Worm (Caenorhabditis elegans) whole organism, L2 larva: ENCODE measurements around the gene nspd-9.

Experiments used
- C34F6.9 ChIP-seq: fragments of 150-350 bp; optimal IDR thresholded peaks from 2 replicates; lab custom pipeline; 2014; ENCODE audit warnings: missing biosample characterization, missing genetic modification characterization
- F13H6.1 ChIP-seq: sonication (generic microtip); optimal IDR thresholded peaks from 2 replicates; lab custom pipeline; 2016; ENCODE audit warnings: missing genetic modification characterization, missing compliant biosample characterization
- R02D3.7 ChIP-seq: fragments of 150-350 bp; optimal IDR thresholded peaks from 2 replicates; lab custom pipeline; 2014; ENCODE audit warnings: missing biosample characterization, missing genetic modification characterization
- Y55F3AM.14 ChIP-seq: fragments of 200-800 bp; sonication (Bioruptor generic); optimal IDR thresholded peaks from 2 replicates; lab custom pipeline; 2018; ENCODE audit warnings: mild to moderate bottlenecking, missing genetic modification characterization, missing compliant biosample characterization
- ZK546.5 ChIP-seq: sonication (generic microtip); optimal IDR thresholded peaks from 2 replicates; lab custom pipeline; 2017; ENCODE audit warnings: missing biosample characterization, missing genetic modification characterization
- alr-1 ChIP-seq: fragments of 150-350 bp; optimal IDR thresholded peaks from 2 replicates; lab custom pipeline; 2014; ENCODE audit warnings: missing biosample characterization, missing genetic modification characterization
- aly-2 ChIP-seq: fragments of 150-350 bp; optimal IDR thresholded peaks from 2 replicates; lab custom pipeline; 2014; ENCODE audit warnings: missing biosample characterization, missing genetic modification characterization
- ceh-16 ChIP-seq: fragments of 150-350 bp; optimal IDR thresholded peaks from 2 replicates; lab custom pipeline; 2014; ENCODE audit warnings: missing biosample characterization, missing genetic modification characterization
- ceh-82 ChIP-seq: fragments of 150-350 bp; optimal IDR thresholded peaks from 2 replicates; lab custom pipeline; 2014; ENCODE audit warnings: missing biosample characterization, missing genetic modification characterization
- crh-2 ChIP-seq: sonication (generic microtip); optimal IDR thresholded peaks from 2 replicates; lab custom pipeline; 2017; ENCODE audit warnings: missing biosample characterization, missing genetic modification characterization
- dmd-4 ChIP-seq: sonication (generic microtip); optimal IDR thresholded peaks from 2 replicates; lab custom pipeline; 2017; ENCODE audit warnings: missing biosample characterization, missing genetic modification characterization
- egl-27 ChIP-seq: sonication (generic microtip); optimal IDR thresholded peaks from 3 replicates; lab custom pipeline; 2017; ENCODE audit warnings: missing biosample characterization, missing genetic modification reagents, missing genetic modification characterization
- elt-3 ChIP-seq: sonication (generic microtip); optimal IDR thresholded peaks from 2 replicates; lab custom pipeline; 2017; ENCODE audit warnings: missing biosample characterization, missing genetic modification characterization
- fos-1 ChIP-seq: fragments of 150-350 bp; optimal IDR thresholded peaks from 2 replicates; lab custom pipeline; 2014; ENCODE audit warnings: missing biosample characterization, missing genetic modification characterization
- gmeb-1 ChIP-seq: fragments of 150-350 bp; optimal IDR thresholded peaks from 2 replicates; lab custom pipeline; 2014; ENCODE audit warnings: missing biosample characterization, missing genetic modification characterization
- lin-11 ChIP-seq: fragments of 150-350 bp; sonication (generic microtip); optimal IDR thresholded peaks from 2 replicates; lab custom pipeline; 2014; ENCODE audit warnings: missing biosample characterization, missing genetic modification characterization, inconsistent platforms, mixed read lengths
- lin-39 ChIP-seq: fragments of 150-350 bp; optimal IDR thresholded peaks from 2 replicates; lab custom pipeline; 2014; ENCODE audit warnings: missing biosample characterization, missing genetic modification reagents, missing genetic modification characterization
- lsy-2 ChIP-seq, 2 experiments: fragments of 150-350 bp in 1 of 2; sonication (generic microtip) in 1 of 2; optimal IDR thresholded peaks; 2 replicates each; lab custom pipeline; 2014 to 2017; ENCODE audit warnings: missing biosample characterization in 2 of 2, missing genetic modification characterization in 2 of 2
- mab-5 ChIP-seq: fragments of 150-350 bp; optimal IDR thresholded peaks from 2 replicates; lab custom pipeline; 2014; ENCODE audit warnings: missing biosample characterization, missing genetic modification characterization
- mbf-1 ChIP-seq: sonication (generic microtip); optimal IDR thresholded peaks from 2 replicates; lab custom pipeline; 2017; ENCODE audit warnings: missing biosample characterization, missing genetic modification characterization
- mdl-1 ChIP-seq, 2 experiments: fragments of 150-350 bp in 1 of 2; sonication (generic microtip) in 1 of 2; optimal IDR thresholded peaks; 2 replicates each; lab custom pipeline; 2017; ENCODE audit warnings: missing biosample characterization in 2 of 2, missing genetic modification characterization in 2 of 2
- nhr-10 ChIP-seq: sonication (generic microtip); optimal IDR thresholded peaks from 2 replicates; lab custom pipeline; 2017; ENCODE audit warnings: missing biosample characterization, missing genetic modification characterization
- nhr-11 ChIP-seq: fragments of 150-350 bp; optimal IDR thresholded peaks from 2 replicates; lab custom pipeline; 2014; ENCODE audit warnings: missing biosample characterization, missing genetic modification characterization
- nhr-12 ChIP-seq: fragments of 150-350 bp; optimal IDR thresholded peaks from 2 replicates; lab custom pipeline; 2014; ENCODE audit warnings: missing biosample characterization, missing genetic modification characterization
- nhr-129 ChIP-seq: fragments of 150-350 bp; optimal IDR thresholded peaks from 2 replicates; lab custom pipeline; 2014; ENCODE audit warnings: missing biosample characterization, missing genetic modification characterization
- nhr-21 ChIP-seq: fragments of 150-350 bp; optimal IDR thresholded peaks from 2 replicates; lab custom pipeline; 2014; ENCODE audit warnings: missing biosample characterization, missing genetic modification characterization
- nhr-23 ChIP-seq: fragments of 150-350 bp; optimal IDR thresholded peaks from 2 replicates; lab custom pipeline; 2014; ENCODE audit warnings: missing biosample characterization, missing genetic modification reagents, missing genetic modification characterization
- nhr-237 ChIP-seq: fragments of 150-350 bp; optimal IDR thresholded peaks from 2 replicates; lab custom pipeline; 2014; ENCODE audit warnings: missing biosample characterization, missing genetic modification characterization
- nhr-25 ChIP-seq: fragments of 150-350 bp; sonication (generic microtip); optimal IDR thresholded peaks from 3 replicates; lab custom pipeline; 2014; ENCODE audit warnings: missing biosample characterization, missing genetic modification characterization
- nhr-6 ChIP-seq: fragments of 150-350 bp; optimal IDR thresholded peaks from 2 replicates; lab custom pipeline; 2014; ENCODE audit warnings: missing biosample characterization, missing genetic modification characterization
- nhr-77 ChIP-seq: fragments of 150-350 bp; optimal IDR thresholded peaks from 2 replicates; lab custom pipeline; 2014; ENCODE audit warnings: missing biosample characterization, missing genetic modification characterization
- peb-1 ChIP-seq: fragments of 150-350 bp; optimal IDR thresholded peaks from 2 replicates; lab custom pipeline; 2014; ENCODE audit warnings: missing biosample characterization, missing genetic modification characterization
- sem-4 ChIP-seq: fragments of 150-350 bp; optimal IDR thresholded peaks from 2 replicates; lab custom pipeline; 2014; ENCODE audit warnings: missing biosample characterization, missing genetic modification reagents, missing genetic modification characterization
- skn-1 ChIP-seq: sonication (generic microtip); optimal IDR thresholded peaks from 2 replicates; lab custom pipeline; 2017; ENCODE audit warnings: missing biosample characterization, missing genetic modification characterization
- sma-3 ChIP-seq: sonication (generic microtip); optimal IDR thresholded peaks from 2 replicates; lab custom pipeline; 2016; ENCODE audit warnings: missing genetic modification reagents, missing genetic modification characterization, missing compliant biosample characterization
- snpc-4 ChIP-seq: fragments of 150-350 bp; optimal IDR thresholded peaks from 2 replicates; lab custom pipeline; 2014; ENCODE audit warnings: missing biosample characterization, missing genetic modification characterization
- unc-39 ChIP-seq: fragments of 150-350 bp; optimal IDR thresholded peaks from 2 replicates; lab custom pipeline; 2014; ENCODE audit warnings: missing biosample characterization, missing genetic modification characterization
- unc-55 ChIP-seq: fragments of 150-350 bp; sonication (generic microtip); optimal IDR thresholded peaks from 3 replicates; lab custom pipeline; 2014; ENCODE audit warnings: missing biosample characterization, missing genetic modification reagents, missing genetic modification characterization
- unc-62 ChIP-seq: fragments of 150-350 bp; optimal IDR thresholded peaks from 2 replicates; lab custom pipeline; 2014; ENCODE audit warnings: missing biosample characterization, missing genetic modification reagents, missing genetic modification characterization
- zag-1 ChIP-seq: fragments of 150-350 bp; optimal IDR thresholded peaks from 2 replicates; lab custom pipeline; 2014; ENCODE audit warnings: missing biosample characterization, missing genetic modification characterization
- ztf-1 ChIP-seq: fragments of 200-800 bp; sonication (Bioruptor generic); conservative IDR thresholded peaks from 2 replicates; pipeline ENCODE4 v1.3.6; 2022; ENCODE audit warnings: missing genetic modification characterization, missing compliant biosample characterization
- ztf-11 ChIP-seq: sonication (generic microtip); optimal IDR thresholded peaks from 2 replicates; lab custom pipeline; 2017; ENCODE audit warnings: missing biosample characterization, missing genetic modification characterization
- ztf-4 ChIP-seq: fragments of 150-350 bp; optimal IDR thresholded peaks from 2 replicates; lab custom pipeline; 2014; ENCODE audit warnings: missing biosample characterization, missing genetic modification characterization

The nspd-9 gene

DNA sequence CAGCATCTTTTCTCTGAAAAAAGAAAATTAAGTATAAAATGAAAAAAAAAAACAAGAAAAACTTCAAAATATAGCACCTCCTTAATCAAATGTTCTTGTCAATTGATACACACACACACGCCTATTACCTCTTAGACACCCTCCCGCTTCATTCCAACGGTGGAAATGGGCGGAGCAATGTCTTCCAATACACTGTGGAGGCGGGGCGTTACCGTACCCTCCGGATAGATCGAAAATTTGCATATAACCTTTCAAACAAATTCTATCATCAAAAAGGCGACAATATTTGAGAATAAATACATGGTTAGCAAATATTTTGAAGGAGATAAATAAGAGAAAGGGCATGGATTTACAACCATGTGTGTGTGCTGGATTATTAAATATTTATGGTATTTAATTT is 22.0 kb downstream of the nspd-9 start:
- TF ChIP-seq nhr-21 (tag; lab: Kevin White, UChicago) (no peak), fos-1 (tag; lab: Kevin White, UChicago) (no peak), lsy-2 (tag; optimal IDR thresholded peaks at IDR 0.05; lab: Kevin White, UChicago) (peak in 1 of 2 experiments; percentile 63), ZK546.5 (tag; lab: Kevin White, UChicago) (no peak), alr-1 (tag; lab: Kevin White, UChicago) (no peak)
- TF ChIP-seq, all 48 proteins: peak for 1

- TF ChIP-seq aly-2 (no peak), mab-5 (tag; lab: Kevin White, UChicago) (no peak), ZK546.5 (tag; lab: Kevin White, UChicago) (no peak), nhr-12 (tag; lab: Kevin White, UChicago) (no peak), sma-3 (GFP tag; lab: Kevin White, UChicago) (no peak), sem-4 (tag; lab: Kevin White, UChicago) (no peak), nhr-77 (no peak), ztf-4 (tag; lab: Kevin White, UChicago) (no peak), R02D3.7 (tag; lab: Kevin White, UChicago) (no peak), egl-27 (tag; lab: Kevin White, UChicago) (no peak), nhr-25 (no peak), skn-1 (no peak)
These were observed 23.8 kb downstream of the nspd-9 start for ce11 chrIII:4806345-4806744.

DNA sequence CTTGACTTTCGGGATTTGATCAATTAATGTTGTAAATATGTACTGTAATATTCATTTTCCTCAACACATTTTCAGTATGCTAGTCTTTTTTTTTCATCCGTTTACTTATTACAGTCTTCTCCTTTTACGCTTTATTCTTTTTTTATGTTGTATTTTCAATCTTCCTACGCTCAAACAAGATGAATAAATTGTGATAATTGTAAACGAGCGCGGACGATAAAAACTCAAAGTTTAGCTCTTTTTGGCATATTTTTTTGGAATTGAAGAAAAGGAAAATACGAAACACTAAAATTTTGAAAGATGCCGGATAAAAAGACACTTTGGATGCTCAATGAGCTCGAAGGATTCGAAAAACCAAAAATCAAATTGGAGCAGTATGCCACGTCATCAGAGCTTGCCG is 27.4 kb downstream of the nspd-9 start, which contains the start of gene metl-5:
Gene metl-5 (plus strand): TSS at position 301 of the 400 bp plus-strand sequence.
- TF ChIP-seq peb-1 (tag; lab: Kevin White, UChicago) (no peak), nhr-6 (tag; lab: Kevin White, UChicago) (no peak), mab-5 (tag; lab: Kevin White, UChicago) (no peak), gmeb-1 (no peak), alr-1 (tag; lab: Kevin White, UChicago) (no peak), unc-62 (GFP tag; lab: Kevin White, UChicago) (no peak), Y55F3AM.14 (no peak), lin-39 (tag; lab: Kevin White, UChicago) (no peak), ztf-4 (tag; lab: Kevin White, UChicago) (no peak), unc-39 (no peak), nhr-10 (tag; lab: Kevin White, UChicago) (no peak)
- TF ChIP-seq, all 48 proteins: peak for 0

DNA sequence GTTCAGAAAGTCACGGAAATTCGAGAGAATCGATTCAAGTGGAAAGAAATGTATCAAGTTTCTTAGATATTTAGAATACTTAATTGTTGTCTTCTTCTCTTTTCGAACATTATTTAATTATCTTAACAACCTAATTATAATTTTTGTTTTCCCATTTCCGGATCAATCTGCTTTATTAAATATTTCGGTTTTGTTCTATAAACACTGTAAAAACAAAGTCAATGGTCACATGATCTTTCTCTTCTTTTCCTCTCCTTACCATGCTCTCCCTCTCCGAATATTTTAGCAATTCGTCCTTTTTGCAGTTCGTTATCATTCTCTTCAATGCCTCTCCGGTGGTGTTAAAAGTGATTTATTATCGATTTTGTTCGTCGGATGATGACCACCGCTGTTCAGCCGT is 33.6 kb downstream of the nspd-9 start, which contains the start of gene tag-325:
Gene tag-325 (plus strand): TSS at position 301 of the 400 bp plus-strand sequence.
- TF ChIP-seq alr-1 (tag; lab: Kevin White, UChicago), result no peak
- peak; percentile 26 for TF ChIP-seq fos-1 (tag; lab: Kevin White, UChicago)

DNA sequence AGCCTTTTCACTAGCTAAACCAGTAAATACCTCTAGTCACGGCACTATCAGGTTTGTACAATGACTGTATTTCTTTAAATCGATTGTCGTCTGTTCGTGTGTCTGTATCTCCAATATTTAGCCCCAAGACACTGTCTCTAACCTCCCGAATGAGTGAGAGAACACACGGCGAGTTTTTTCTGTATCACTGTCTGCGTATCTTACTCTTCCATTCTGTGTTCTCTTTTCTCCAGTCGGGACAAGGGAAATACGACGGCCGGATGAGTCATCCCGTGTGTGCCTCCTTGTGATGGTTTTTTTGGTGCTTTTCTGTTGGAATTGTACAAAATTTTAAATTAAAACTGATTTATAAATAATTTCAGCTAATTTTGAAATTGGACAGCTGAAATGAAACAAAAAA is 34.1 kb downstream of the nspd-9 start:
- TF ChIP-seq C34F6.9 (peak; percentile 80), aly-2 (no peak), nhr-77 (no peak), nhr-12 (tag; lab: Kevin White, UChicago) (no peak), ceh-16 (tag; lab: Kevin White, UChicago) (no peak), peb-1 (tag; lab: Kevin White, UChicago) (no peak), nhr-237 (tag; lab: Kevin White, UChicago) (no peak), nhr-21 (tag; lab: Kevin White, UChicago) (peak; percentile 53), ZK546.5 (tag; lab: Kevin White, UChicago) (no peak), unc-39 (no peak), unc-62 (GFP tag; lab: Kevin White, UChicago) (no peak), dmd-4 (tag; lab: Kevin White, UChicago) (no peak), F13H6.1 (tag; lab: Kevin White, UChicago) (peak; percentile 73), gmeb-1 (peak; percentile 35), nhr-11 (tag; lab: Kevin White, UChicago) (no peak), zag-1 (no peak), fos-1 (tag; lab: Kevin White, UChicago) (peak; percentile 100), snpc-4 (tag; lab: Kevin White, UChicago) (no peak), skn-1 (no peak), alr-1 (tag; lab: Kevin White, UChicago) (no peak), ztf-1 (GFP tag; lab: Robert Waterston, UW) (no peak), ceh-82 (tag; lab: Kevin White, UChicago) (no peak), sem-4 (tag; lab: Kevin White, UChicago) (peak; percentile 38), elt-3 (tag; lab: Kevin White, UChicago) (no peak), crh-2 (tag; lab: Kevin White, UChicago) (peak; percentile 66), lin-11 (tag; lab: Kevin White, UChicago) (no peak), nhr-6 (tag; lab: Kevin White, UChicago) (peak; percentile 23), unc-55 (GFP tag; lab: Kevin White, UChicago) (peak; percentile 55), mbf-1 (tag; lab: Kevin White, UChicago) (no peak), nhr-25 (no peak), lin-39 (tag; lab: Kevin White, UChicago) (no peak), nhr-23 (tag; lab: Kevin White, UChicago) (no peak), lsy-2 (tag; optimal IDR thresholded peaks at IDR 0.05; lab: Kevin White, UChicago) (peak; percentile 19 to 80), ztf-11 (no peak), mdl-1 (tag; optimal IDR thresholded peaks at IDR 0.05; lab: Kevin White, UChicago) (peak in 1 of 2 experiments; percentile 4), nhr-129 (tag; lab: Kevin White, UChicago) (peak; percentile 76), egl-27 (tag; lab: Kevin White, UChicago) (peak; percentile 49), R02D3.7 (tag; lab: Kevin White, UChicago) (no peak), nhr-10 (tag; lab: Kevin White, UChicago) (no peak)
